Fruit fly (Drosophila melanogaster) whole organism, adult: ENCODE data around the gene MKP-4.

ENCODE experiments used
- CG11617 ChIP-seq: fragments of 200-800 bp; sonication (Bioruptor generic); optimal IDR thresholded peaks from 2 replicates; lab custom pipeline; 2017; ENCODE audit warnings: mild to moderate bottlenecking, missing biosample characterization, missing genetic modification reagents, missing genetic modification characterization
- CG14711 ChIP-seq: fragments of 200-800 bp; sonication (Bioruptor generic); optimal IDR thresholded peaks from 2 replicates; lab custom pipeline; 2018; ENCODE audit warnings: missing biosample characterization, mild to moderate bottlenecking, missing genetic modification characterization, moderate library complexity
- CG7101 ChIP-seq: fragments of 200-800 bp; sonication (Bioruptor generic); optimal IDR thresholded peaks from 2 replicates; lab custom pipeline; 2018; ENCODE audit warnings: missing biosample characterization, mild to moderate bottlenecking, missing genetic modification characterization, moderate library complexity
- Clk ChIP-seq: fragments of 200-800 bp; sonication (Bioruptor generic); optimal IDR thresholded peaks from 2 replicates; lab custom pipeline; 2017; ENCODE audit warnings: missing biosample characterization, missing genetic modification characterization
- cnc ChIP-seq, 2 experiments: fragments of >200 bp; optimal IDR thresholded peaks; 2 replicates each; lab custom pipeline; 2017
- kay ChIP-seq: fragments of 200-800 bp; sonication (Bioruptor generic); peaks from one replicate; lab custom pipeline; 2016; ENCODE audit warnings: missing biosample characterization, missing genetic modification characterization, borderline replicate concordance
- ovo ChIP-seq: fragments of 200-800 bp; sonication (Bioruptor generic); optimal IDR thresholded peaks from 2 replicates; lab custom pipeline; 2016; ENCODE audit warnings: missing biosample characterization, missing genetic modification characterization

DNA sequence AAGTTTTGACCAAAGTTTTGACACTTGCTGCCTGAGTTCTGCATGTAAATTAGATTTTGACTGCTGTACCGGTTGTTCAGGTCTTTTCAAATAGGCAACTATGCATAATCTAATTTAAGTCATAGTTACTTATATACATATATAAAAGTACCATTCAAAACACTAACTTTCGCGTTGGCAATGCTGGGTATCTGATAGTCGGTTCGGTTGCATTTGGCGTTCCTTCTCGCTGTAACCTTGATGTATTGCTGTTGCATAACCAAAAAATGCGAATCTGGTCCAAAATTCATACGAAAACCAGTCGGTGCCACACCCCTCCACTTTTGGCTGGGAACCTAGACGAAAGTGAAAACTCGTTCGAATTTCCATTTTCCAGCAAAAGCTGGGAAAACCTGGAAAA lies 40.2 kb upstream of the MKP-4 start:
- no peak for TF ChIP-seq CG7101
- TF ChIP-seq cnc (optimal IDR thresholded peaks at IDR 0.05; lab: Kevin White, UChicago), result no peak
- no peak for TF ChIP-seq kay
- no peak for TF ChIP-seq ovo (GFP tag; lab: Kevin White, UChicago)
- TF ChIP-seq CG11617 (GFP tag; lab: Kevin White, UChicago), result no peak
- TF ChIP-seq CG14711 (tag; lab: Kevin White, UChicago), result no peak
- TF ChIP-seq Clk (GFP tag; lab: Kevin White, UChicago), result no peak
